Fruit fly (Drosophila melanogaster) whole organism, prepupa: ENCODE data around the gene dod.

ENCODE experiments used
- Blimp-1 ChIP-seq: fragments of 200-800 bp; sonication (Bioruptor generic); optimal IDR thresholded peaks from 3 replicates; lab custom pipeline; 2017; ENCODE audit warnings: missing biosample characterization, missing genetic modification characterization, mild to moderate bottlenecking, moderate library complexity, missing genetic modification reagents
- CG10631 ChIP-seq: fragments of 200-800 bp; sonication (Bioruptor generic); optimal IDR thresholded peaks from 2 replicates; lab custom pipeline; 2016; ENCODE audit warnings: missing biosample characterization, missing genetic modification characterization
- CG10669 ChIP-seq: fragments of 200-800 bp; sonication (Bioruptor generic); optimal IDR thresholded peaks from 3 replicates; lab custom pipeline; 2018; ENCODE audit warnings: missing biosample characterization, mild to moderate bottlenecking, missing genetic modification characterization, moderate library complexity
- CG11294 ChIP-seq: fragments of 200-800 bp; sonication (Bioruptor generic); IDR thresholded peaks from 2 replicates; pipeline ENCODE4 v1.3.6; 2022; ENCODE audit warnings: missing biosample characterization, missing genetic modification characterization
- CG11762 ChIP-seq: fragments of 200-800 bp; sonication (Bioruptor generic); optimal IDR thresholded peaks from 3 replicates; lab custom pipeline; 2016; ENCODE audit warnings: missing biosample characterization, missing genetic modification characterization; ENCODE audit not compliant: insufficient read depth
- CG11902 ChIP-seq: fragments of 200-800 bp; sonication (Bioruptor generic); optimal IDR thresholded peaks from 3 replicates; lab custom pipeline; 2016; ENCODE audit warnings: missing biosample characterization, missing genetic modification characterization
- CG15336 ChIP-seq: fragments of 200-800 bp; sonication (Bioruptor generic); IDR thresholded peaks from 2 replicates; pipeline ENCODE4 v1.3.6; 2022; ENCODE audit warnings: missing biosample characterization, missing genetic modification characterization
- CG1621 ChIP-seq: fragments of 200-800 bp; sonication (Bioruptor generic); optimal IDR thresholded peaks from 3 replicates; lab custom pipeline; 2018; ENCODE audit warnings: missing biosample characterization, mild to moderate bottlenecking, missing genetic modification characterization
- CG16779 ChIP-seq: fragments of 200-800 bp; sonication (Bioruptor generic); optimal IDR thresholded peaks from 3 replicates; lab custom pipeline; 2017; ENCODE audit warnings: missing biosample characterization, mild to moderate bottlenecking, missing genetic modification characterization
- CG3032 ChIP-seq: fragments of 200-800 bp; optimal IDR thresholded peaks from 2 replicates; lab custom pipeline; 2019; ENCODE audit warnings: missing biosample characterization, mild to moderate bottlenecking, missing genetic modification characterization, moderate library complexity
- CG31627 ChIP-seq: fragments of 200-800 bp; sonication (Bioruptor generic); optimal IDR thresholded peaks from 3 replicates; lab custom pipeline; 2016; ENCODE audit warnings: missing biosample characterization, missing genetic modification characterization
- CG34406 ChIP-seq: fragments of 200-800 bp; sonication (Bioruptor generic); optimal IDR thresholded peaks from 3 replicates; lab custom pipeline; 2016; ENCODE audit warnings: missing biosample characterization, missing genetic modification characterization
- CG6163 ChIP-seq: fragments of 200-800 bp; sonication (Bioruptor generic); IDR thresholded peaks from 3 replicates; pipeline ENCODE4 v1.3.6; 2022; ENCODE audit warnings: missing biosample characterization, missing genetic modification characterization
- CG6276 ChIP-seq: fragments of 200-800 bp; sonication (Bioruptor generic); optimal IDR thresholded peaks from 2 replicates; lab custom pipeline; 2017; ENCODE audit warnings: missing biosample characterization, mild to moderate bottlenecking, missing genetic modification characterization
- CG6792 ChIP-seq: fragments of 200-800 bp; sonication (Bioruptor generic); optimal IDR thresholded peaks from 3 replicates; lab custom pipeline; 2016; ENCODE audit warnings: missing biosample characterization, missing genetic modification characterization
- CG6808 ChIP-seq: fragments of 200-800 bp; sonication (Bioruptor generic); optimal IDR thresholded peaks from 3 replicates; lab custom pipeline; 2017; ENCODE audit warnings: missing biosample characterization, missing genetic modification characterization, mild to moderate bottlenecking, moderate library complexity, missing genetic modification reagents
- CG6854 ChIP-seq: fragments of 200-800 bp; sonication (Bioruptor generic); optimal IDR thresholded peaks from 2 replicates; lab custom pipeline; 2017; ENCODE audit warnings: missing biosample characterization, mild to moderate bottlenecking, missing genetic modification characterization
- CG8119 ChIP-seq: fragments of 200-800 bp; sonication (Bioruptor generic); IDR thresholded peaks from 3 replicates; pipeline ENCODE4 v1.3.6; 2022; ENCODE audit warnings: missing biosample characterization, missing genetic modification characterization
- CG8632 ChIP-seq: fragments of 200-800 bp; sonication (Bioruptor generic); optimal IDR thresholded peaks from 3 replicates; lab custom pipeline; 2016; ENCODE audit warnings: missing biosample characterization, missing genetic modification characterization
- CG9139 ChIP-seq: fragments of 200-800 bp; sonication (Bioruptor generic); optimal IDR thresholded peaks from 3 replicates; lab custom pipeline; 2017; ENCODE audit warnings: missing biosample characterization, mild to moderate bottlenecking, missing genetic modification characterization
- Eip75B ChIP-seq: fragments of 200-800 bp; sonication (Bioruptor generic); optimal IDR thresholded peaks from 3 replicates; lab custom pipeline; 2016; ENCODE audit warnings: missing biosample characterization, missing genetic modification characterization
- Eip78C ChIP-seq: fragments of 200-800 bp; sonication (Bioruptor generic); peaks from one replicate; lab custom pipeline; 2016; ENCODE audit warnings: missing biosample characterization, missing genetic modification characterization
- Eip93F ChIP-seq: fragments of 200-800 bp; sonication (Bioruptor generic); optimal IDR thresholded peaks from 2 replicates; lab custom pipeline; 2016; ENCODE audit warnings: missing biosample characterization, mild to moderate bottlenecking, missing genetic modification characterization
- Ets21C ChIP-seq: fragments of 200-800 bp; sonication (Bioruptor generic); optimal IDR thresholded peaks from 3 replicates; lab custom pipeline; 2016; ENCODE audit warnings: missing biosample characterization, missing genetic modification characterization
- Ets96B ChIP-seq: fragments of 200-800 bp; optimal IDR thresholded peaks from 2 replicates; lab custom pipeline; 2019; ENCODE audit warnings: missing biosample characterization, mild to moderate bottlenecking, missing genetic modification characterization, moderate library complexity
- Hr38 ChIP-seq: sonication (Bioruptor generic); optimal IDR thresholded peaks from 2 replicates; lab custom pipeline; 2016; ENCODE audit warnings: missing biosample characterization, missing genetic modification characterization
- Hr4 ChIP-seq: fragments of 200-800 bp; sonication (Bioruptor generic); optimal IDR thresholded peaks from 3 replicates; lab custom pipeline; 2016; ENCODE audit warnings: missing biosample characterization, missing genetic modification characterization
- Lpt ChIP-seq: fragments of 200-800 bp; sonication (Bioruptor generic); optimal IDR thresholded peaks from 3 replicates; lab custom pipeline; 2016; ENCODE audit warnings: missing biosample characterization, missing genetic modification characterization
- Met ChIP-seq: fragments of 200-800 bp; sonication (Bioruptor generic); optimal IDR thresholded peaks from 3 replicates; lab custom pipeline; 2016; ENCODE audit warnings: missing biosample characterization, missing genetic modification characterization
- OdsH ChIP-seq: fragments of 200-800 bp; sonication (Bioruptor generic); optimal IDR thresholded peaks from 3 replicates; lab custom pipeline; 2016; ENCODE audit warnings: missing biosample characterization, missing genetic modification characterization
- Smox ChIP-seq: fragments of 200-800 bp; sonication (Bioruptor generic); optimal IDR thresholded peaks from 3 replicates; lab custom pipeline; 2016; ENCODE audit warnings: missing biosample characterization, missing genetic modification characterization
- Sox102F ChIP-seq: fragments of 200-800 bp; sonication (Bioruptor generic); optimal IDR thresholded peaks from 2 replicates; lab custom pipeline; 2016; ENCODE audit warnings: missing biosample characterization, mild to moderate bottlenecking, missing genetic modification characterization
- Sox14 ChIP-seq: fragments of 200-800 bp; sonication (Bioruptor generic); optimal IDR thresholded peaks from 3 replicates; lab custom pipeline; 2016; ENCODE audit warnings: missing biosample characterization, missing genetic modification characterization
- Sox15 ChIP-seq: fragments of 200-800 bp; sonication (Bioruptor generic); optimal IDR thresholded peaks from 3 replicates; lab custom pipeline; 2016; ENCODE audit warnings: missing biosample characterization, missing genetic modification characterization
- achi ChIP-seq: fragments of 200-800 bp; sonication (Bioruptor generic); optimal IDR thresholded peaks from 3 replicates; lab custom pipeline; 2016; ENCODE audit warnings: missing biosample characterization, missing genetic modification characterization
- acj6 ChIP-seq: fragments of 200-800 bp; sonication (Bioruptor generic); optimal IDR thresholded peaks from 3 replicates; lab custom pipeline; 2016; ENCODE audit warnings: missing biosample characterization, missing genetic modification characterization
- cyc ChIP-seq: fragments of 200-800 bp; sonication (Bioruptor generic); optimal IDR thresholded peaks from 3 replicates; lab custom pipeline; 2016; ENCODE audit warnings: missing biosample characterization, missing genetic modification characterization
- esn ChIP-seq: fragments of 200-800 bp; sonication (Bioruptor generic); optimal IDR thresholded peaks from 2 replicates; lab custom pipeline; 2016; ENCODE audit warnings: missing biosample characterization, mild to moderate bottlenecking, missing genetic modification characterization, moderate library complexity
- fkh ChIP-seq: fragments of 200-800 bp; sonication (Bioruptor generic); optimal IDR thresholded peaks from 3 replicates; lab custom pipeline; 2017; ENCODE audit warnings: missing biosample characterization, mild to moderate bottlenecking, missing genetic modification characterization, moderate library complexity
- net ChIP-seq: fragments of 200-800 bp; sonication (Bioruptor generic); optimal IDR thresholded peaks from 3 replicates; lab custom pipeline; 2016; ENCODE audit warnings: missing biosample characterization, missing genetic modification characterization
- salr ChIP-seq, 2 experiments: fragments of 200-800 bp; sonication (Bioruptor generic); optimal IDR thresholded peaks; 3 replicates each; lab custom pipeline; 2016 to 2018; ENCODE audit warnings: missing biosample characterization in 2 of 2, missing genetic modification characterization in 2 of 2, mild to moderate bottlenecking in 1 of 2
- ss ChIP-seq, 2 experiments: fragments of 200-800 bp; sonication (Bioruptor generic); optimal IDR thresholded peaks; 2 replicates in 1 of 2; 3 replicates in 1 of 2; lab custom pipeline; 2017 to 2018; ENCODE audit warnings: mild to moderate bottlenecking in 2 of 2, missing biosample characterization in 2 of 2, missing genetic modification characterization in 2 of 2, moderate library complexity in 1 of 2
- svp ChIP-seq: fragments of 200-800 bp; sonication (Bioruptor generic); peaks from one replicate; lab custom pipeline; 2016; ENCODE audit warnings: missing biosample characterization, missing genetic modification characterization
- topi ChIP-seq: fragments of 200-800 bp; sonication (Bioruptor generic); optimal IDR thresholded peaks from 3 replicates; lab custom pipeline; 2016; ENCODE audit warnings: missing biosample characterization, missing genetic modification characterization
- vri ChIP-seq: fragments of 200-800 bp; sonication (Bioruptor generic); optimal IDR thresholded peaks from 3 replicates; lab custom pipeline; 2016; ENCODE audit warnings: missing biosample characterization, mild to moderate bottlenecking, missing genetic modification characterization

The dod gene

DNA sequence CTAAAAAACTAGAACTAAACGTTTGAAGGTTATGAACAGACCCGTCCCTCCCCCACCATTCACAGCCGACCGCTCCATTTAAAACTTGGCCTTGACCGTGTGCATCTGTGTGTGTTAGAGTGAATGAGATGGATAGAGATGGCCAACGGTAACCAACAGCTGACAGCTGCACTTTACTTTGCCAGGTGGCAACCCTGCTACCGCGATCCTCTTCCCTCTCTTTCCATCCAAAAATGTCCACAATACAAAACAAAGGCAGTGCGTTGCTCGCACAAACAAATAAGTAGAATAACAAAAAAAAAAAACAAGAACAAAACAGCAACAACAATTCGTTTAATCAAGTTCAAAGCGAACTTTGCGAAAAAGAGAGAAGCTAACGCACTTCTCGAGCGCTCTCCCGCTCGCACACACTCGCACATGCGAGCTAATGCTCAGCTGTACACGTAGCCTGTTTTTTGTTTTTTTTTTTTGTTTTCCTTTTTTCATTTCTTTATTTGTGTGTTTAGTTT lies 23.3 kb downstream of the dod start (continued):
- TF ChIP-seq Sox15 (GFP tag; lab: Kevin White, UChicago) (no peak), Hr4 (GFP tag; lab: Kevin White, UChicago) (no peak), CG11762 (GFP tag; lab: Kevin White, UChicago) (no peak), Eip78C (GFP tag; lab: Kevin White, UChicago) (peak; percentile 74), svp (GFP tag; lab: Kevin White, UChicago) (peak; percentile 78), CG34406 (no peak), CG6163 (GFP tag; lab: Robert Waterston, UW) (peak; percentile 69; the same call in 2 of the 3 replicates), Met (GFP tag; lab: Kevin White, UChicago) (no peak), Lpt (GFP tag; lab: Kevin White, UChicago) (no peak), net (peak; percentile 17), CG1621 (tag; lab: Kevin White, UChicago) (no peak), Eip75B (GFP tag; lab: Kevin White, UChicago) (peak; percentile 77), CG8119 (peak; percentile 57; the same call in 2 of the 3 replicates), fkh (GFP tag; lab: Kevin White, UChicago) (peak; percentile 50), Smox (no peak), esn (GFP tag; lab: Kevin White, UChicago) (no peak), CG6854 (GFP tag; lab: Kevin White, UChicago) (no peak), Ets96B (tag; lab: Kevin White, UChicago) (no peak), CG6792 (GFP tag; lab: Kevin White, UChicago) (no peak), salr (GFP tag; optimal IDR thresholded peaks at IDR 0.05; lab: Kevin White, UChicago) (no peak), Eip93F (GFP tag; lab: Kevin White, UChicago) (no peak), Blimp-1 (GFP tag; lab: Kevin White, UChicago) (no peak), Hr38 (GFP tag; lab: Kevin White, UChicago) (no peak), achi (peak; percentile 16), CG15336 (GFP tag; lab: Robert Waterston, UW) (peak; percentile 51), cyc (GFP tag; lab: Kevin White, UChicago) (no peak), CG8632 (no peak), CG3032 (tag; lab: Kevin White, UChicago) (no peak), Sox102F (GFP tag; lab: Kevin White, UChicago) (no peak), CG6276 (GFP tag; lab: Kevin White, UChicago) (peak; percentile 58), CG9139 (GFP tag; lab: Kevin White, UChicago) (peak; percentile 42), acj6 (GFP tag; lab: Kevin White, UChicago) (no peak), CG11902 (no peak), vri (peak; percentile 64)

dm6 chrX:21369149-21369988 lies 24.2 kb downstream of the dod start:
- TF ChIP-seq Ets21C (GFP tag; lab: Kevin White, UChicago) (no peak), Eip75B (GFP tag; lab: Kevin White, UChicago) (peak; percentile 20), OdsH (GFP tag; lab: Kevin White, UChicago) (no peak), topi (GFP tag; lab: Kevin White, UChicago) (peak; percentile 0), vri (peak; percentile 24), fkh (GFP tag; lab: Kevin White, UChicago) (peak; percentile 71), CG8119 (no peak), Eip78C (GFP tag; lab: Kevin White, UChicago) (peak; percentile 58), esn (GFP tag; lab: Kevin White, UChicago) (peak; percentile 19), CG10631 (GFP tag; lab: Kevin White, UChicago) (peak; percentile 29), Met (GFP tag; lab: Kevin White, UChicago) (peak; percentile 25), CG11294 (GFP tag; lab: Robert Waterston, UW) (no peak), Sox14 (GFP tag; lab: Kevin White, UChicago) (peak; percentile 42), CG6808 (peak; percentile 35), CG10669 (peak; percentile 13), ss (GFP tag; optimal IDR thresholded peaks at IDR 0.05; lab: Kevin White, UChicago) (peak; percentile 24 to 27), CG31627 (GFP tag; lab: Kevin White, UChicago) (peak; percentile 4), CG11762 (GFP tag; lab: Kevin White, UChicago) (no peak), Sox102F (GFP tag; lab: Kevin White, UChicago) (peak; percentile 23), CG16779 (peak; percentile 28)
